Worm (Caenorhabditis elegans): ENCODE measurements around the gene C15C8.5.

Gene C15C8.5

ce11 chrV:12780248-12780647 is 32.4 kb downstream of the C15C8.5 start:
- TF ChIP-seq lsy-2 (tag; optimal IDR thresholded peaks at IDR 0.05) (peak in 1 of 2 experiments; percentile 5), lin-13 (GFP tag; optimal IDR thresholded peaks at IDR 0.05) (peak; percentile 18), R02D3.7 (tag; optimal IDR thresholded peaks at IDR 0.05) (no peak), elt-3 (tag; optimal IDR thresholded peaks at IDR 0.05) (no peak), mdl-1 (tag; optimal IDR thresholded peaks at IDR 0.05) (no peak), unc-39 (tag; optimal IDR thresholded peaks at IDR 0.05) (no peak), sma-9 (GFP tag; optimal IDR thresholded peaks at IDR 0.05) (peak; percentile 53), sma-9 (tag; optimal IDR thresholded peaks at IDR 0.05) (no peak), crh-2 (tag; optimal IDR thresholded peaks at IDR 0.05) (peak; percentile 18), C34F6.9 (tag; optimal IDR thresholded peaks at IDR 0.05) (peak; percentile 38), nhr-129 (tag; optimal IDR thresholded peaks at IDR 0.05) (peak; percentile 70), fos-1 (tag; optimal IDR thresholded peaks at IDR 0.05) (peak; percentile 45), sma-3 (GFP tag; optimal IDR thresholded peaks at IDR 0.05) (peak; percentile 49), F13H6.1 (tag; optimal IDR thresholded peaks at IDR 0.05) (peak; percentile 10), gmeb-1 (tag; optimal IDR thresholded peaks at IDR 0.05) (peak; percentile 39)

ce11 chrV:12784861-12785260 is 37.1 kb downstream of the C15C8.5 start, which contains the start of gene sre-20:
sre-20 (minus strand) TSS chrV:12784961.
- no peak for TF ChIP-seq nhr-23 (tag; optimal IDR thresholded peaks at IDR 0.05)
- TF ChIP-seq nhr-12 (tag; optimal IDR thresholded peaks at IDR 0.05), result no peak
- no peak for TF ChIP-seq mdl-1 (tag; optimal IDR thresholded peaks at IDR 0.05)
- TF ChIP-seq nhr-77 (tag; optimal IDR thresholded peaks at IDR 0.05), result no peak
- no peak for TF ChIP-seq nhr-6 (tag; optimal IDR thresholded peaks at IDR 0.05)
- TF ChIP-seq fos-1 (tag; optimal IDR thresholded peaks at IDR 0.05), result no peak
- no peak for TF ChIP-seq ceh-82 (tag; optimal IDR thresholded peaks at IDR 0.05)
- TF ChIP-seq nhr-21 (tag; optimal IDR thresholded peaks at IDR 0.05), result no peak
- no peak for TF ChIP-seq nhr-25 (tag; optimal IDR thresholded peaks at IDR 0.05)
- TF ChIP-seq unc-55 (GFP tag; optimal IDR thresholded peaks at IDR 0.05), result no peak
- no peak for TF ChIP-seq snpc-4 (tag; optimal IDR thresholded peaks at IDR 0.05)
- no peak for TF ChIP-seq ceh-16 (tag; optimal IDR thresholded peaks at IDR 0.05)
- TF ChIP-seq nhr-129 (tag; optimal IDR thresholded peaks at IDR 0.05), result no peak
- TF ChIP-seq peb-1 (tag; optimal IDR thresholded peaks at IDR 0.05), result no peak
- no peak for TF ChIP-seq gmeb-1 (tag; optimal IDR thresholded peaks at IDR 0.05)

ce11 chrV:12786340-12786739 is 38.5 kb downstream of the C15C8.5 start:
- TF ChIP-seq zag-1 (tag; optimal IDR thresholded peaks at IDR 0.05), result no peak
- no peak for TF ChIP-seq elt-3 (tag; optimal IDR thresholded peaks at IDR 0.05)
- no peak for TF ChIP-seq skn-1 (tag; optimal IDR thresholded peaks at IDR 0.05)
- no peak for TF ChIP-seq lin-13 (GFP tag; optimal IDR thresholded peaks at IDR 0.05)
- no peak for TF ChIP-seq sma-9 (GFP tag; optimal IDR thresholded peaks at IDR 0.05)
- TF ChIP-seq sma-9 (tag; optimal IDR thresholded peaks at IDR 0.05), result no peak
- no peak for TF ChIP-seq nhr-6 (tag; optimal IDR thresholded peaks at IDR 0.05)
- no peak for TF ChIP-seq ztf-4 (tag; optimal IDR thresholded peaks at IDR 0.05)
- no peak for TF ChIP-seq unc-39 (tag; optimal IDR thresholded peaks at IDR 0.05)
- no peak for TF ChIP-seq nhr-77 (tag; optimal IDR thresholded peaks at IDR 0.05)
- no peak for TF ChIP-seq gmeb-1 (tag; optimal IDR thresholded peaks at IDR 0.05)
- no peak for TF ChIP-seq ztf-11 (tag; optimal IDR thresholded peaks at IDR 0.05)
- no peak for TF ChIP-seq unc-55 (GFP tag; optimal IDR thresholded peaks at IDR 0.05)
- TF ChIP-seq sma-3 (GFP tag; optimal IDR thresholded peaks at IDR 0.05), result no peak
- TF ChIP-seq ceh-82 (tag; optimal IDR thresholded peaks at IDR 0.05), result no peak
- no peak for TF ChIP-seq nhr-10 (tag; optimal IDR thresholded peaks at IDR 0.05)
- no peak for TF ChIP-seq C34F6.9 (tag; optimal IDR thresholded peaks at IDR 0.05)
- no peak for TF ChIP-seq nhr-237 (tag; optimal IDR thresholded peaks at IDR 0.05)
- TF ChIP-seq unc-62 (GFP tag; optimal IDR thresholded peaks at IDR 0.05), result no peak
- no peak for TF ChIP-seq lsy-2 (tag; optimal IDR thresholded peaks at IDR 0.05)

ce11 chrV:12787026-12787425 is 39.2 kb downstream of the C15C8.5 start, which contains the start of gene fkb-4:
fkb-4 (minus strand) TSS chrV:12787126.
- no peak for TF ChIP-seq nhr-77 (tag; optimal IDR thresholded peaks at IDR 0.05)

ce11 chrV:12788451-12788850 is 40.6 kb downstream of the C15C8.5 start, which contains the start of gene srbc-44:
srbc-44 (minus strand) TSS chrV:12788551.
- TF ChIP-seq nhr-129 (tag; optimal IDR thresholded peaks at IDR 0.05) (no peak), ztf-4 (tag; optimal IDR thresholded peaks at IDR 0.05) (no peak), F13H6.1 (tag; optimal IDR thresholded peaks at IDR 0.05) (no peak), zag-1 (tag; optimal IDR thresholded peaks at IDR 0.05) (no peak), ztf-11 (tag; optimal IDR thresholded peaks at IDR 0.05) (no peak), lin-13 (GFP tag; optimal IDR thresholded peaks at IDR 0.05) (no peak), mab-5 (tag; optimal IDR thresholded peaks at IDR 0.05) (no peak), nhr-6 (tag; optimal IDR thresholded peaks at IDR 0.05) (no peak), nhr-77 (tag; optimal IDR thresholded peaks at IDR 0.05) (no peak), ceh-82 (tag; optimal IDR thresholded peaks at IDR 0.05) (no peak), elt-1 (tag; optimal IDR thresholded peaks at IDR 0.05) (no peak), unc-55 (GFP tag; optimal IDR thresholded peaks at IDR 0.05) (no peak), R02D3.7 (tag; optimal IDR thresholded peaks at IDR 0.05) (no peak), elt-3 (tag; optimal IDR thresholded peaks at IDR 0.05) (no peak), lsy-2 (tag; optimal IDR thresholded peaks at IDR 0.05) (no peak), egl-27 (tag; optimal IDR thresholded peaks at IDR 0.05) (no peak), nhr-11 (tag; optimal IDR thresholded peaks at IDR 0.05) (no peak)

Data from whole organism, L2 larva.